Fruit fly (Drosophila melanogaster): ENCODE measurements around the gene CG43861.

DNA sequence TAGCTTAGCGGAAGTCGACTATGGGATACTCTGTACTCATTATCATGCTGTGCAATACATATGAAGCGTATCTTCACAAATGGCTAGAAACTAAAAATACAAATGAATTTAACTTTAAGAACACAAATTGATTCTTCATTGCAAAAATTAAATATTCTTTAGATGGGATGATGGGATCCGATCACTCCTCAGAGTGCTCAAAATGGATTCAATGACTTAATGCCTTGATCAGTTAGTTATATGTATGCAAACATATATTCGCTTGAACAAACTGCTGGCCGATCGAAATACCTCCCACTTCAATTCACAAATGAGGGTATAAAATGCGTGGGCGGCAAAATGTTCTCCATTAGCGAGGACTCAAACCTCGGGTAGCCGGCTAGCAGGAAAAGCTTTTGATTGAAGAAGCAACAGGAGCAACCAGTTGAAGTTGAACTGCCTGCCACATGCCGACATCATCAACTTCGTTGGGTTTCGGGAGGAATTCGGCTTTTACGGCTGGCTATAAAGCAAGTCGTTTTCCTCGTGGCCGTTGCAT is 10.4 kb upstream of the CG43861 start, which contains the start of gene sNPF:
- TF ChIP-seq h (optimal IDR thresholded peaks at IDR 0.05) (no peak), insv (optimal IDR thresholded peaks at IDR 0.05) (no peak), psq (optimal IDR thresholded peaks at IDR 0.05) (no peak), Myc (optimal IDR thresholded peaks at IDR 0.05) (no peak), Sin3A (optimal IDR thresholded peaks at IDR 0.05) (no peak)

Measured in Kc167 (cell line).